Fruit fly (Drosophila melanogaster) whole organism, embryonic: ENCODE measurements around the gene CG1463.

Source experiments
- Adf1 ChIP-seq: fragments of 200-800 bp; sonication (Bioruptor generic); IDR thresholded peaks from 2 replicates; pipeline ENCODE4 v1.3.6; 2022; ENCODE audit warnings: missing biosample characterization, missing genetic modification characterization
- B-H1 ChIP-seq: fragments of 200-800 bp; sonication (Bioruptor generic); IDR thresholded peaks from 3 replicates; pipeline ENCODE4 v1.3.6; 2022; ENCODE audit warnings: missing biosample characterization, missing genetic modification characterization
- B-H2 ChIP-seq: fragments of 200-800 bp; sonication (Bioruptor generic); optimal IDR thresholded peaks from 2 replicates; lab custom pipeline; 2018; ENCODE audit warnings: missing biosample characterization, mild to moderate bottlenecking, missing genetic modification characterization
- CG10147 ChIP-seq: fragments of 200-800 bp; sonication (Bioruptor generic); optimal IDR thresholded peaks from 2 replicates; lab custom pipeline; 2019; ENCODE audit warnings: missing biosample characterization, mild to moderate bottlenecking, missing genetic modification characterization, moderate library complexity
- CG10274 ChIP-seq: fragments of 200-800 bp; sonication (Bioruptor generic); optimal IDR thresholded peaks from 3 replicates; lab custom pipeline; 2017; ENCODE audit warnings: missing biosample characterization, mild to moderate bottlenecking, missing genetic modification characterization
- CG11093 ChIP-seq: fragments of 200-800 bp; sonication (Bioruptor generic); IDR thresholded peaks from 3 replicates; pipeline ENCODE4 v1.3.6; 2022; ENCODE audit warnings: missing biosample characterization, missing genetic modification characterization
- CG11723 ChIP-seq: fragments of 200-800 bp; sonication (Bioruptor generic); optimal IDR thresholded peaks from 2 replicates; lab custom pipeline; 2017; ENCODE audit warnings: missing biosample characterization, mild to moderate bottlenecking, missing genetic modification characterization
- CG12299 ChIP-seq: fragments of 200-800 bp; sonication (Bioruptor generic); optimal IDR thresholded peaks from 2 replicates; lab custom pipeline; 2018; ENCODE audit warnings: missing biosample characterization, mild to moderate bottlenecking, missing genetic modification characterization
- CG14441 ChIP-seq: fragments of 200-800 bp; sonication (Bioruptor generic); IDR thresholded peaks from 2 replicates; pipeline ENCODE4 v1.3.6; 2022; ENCODE audit warnings: missing biosample characterization, missing genetic modification characterization
- CG16863 ChIP-seq: fragments of 200-800 bp; sonication (Bioruptor generic); optimal IDR thresholded peaks from 3 replicates; lab custom pipeline; 2016; ENCODE audit warnings: missing biosample characterization, missing genetic modification characterization
- CG1792 ChIP-seq: fragments of 200-800 bp; sonication (Bioruptor generic); optimal IDR thresholded peaks from 2 replicates; lab custom pipeline; 2016; ENCODE audit warnings: missing biosample characterization, missing genetic modification characterization
- CG2199 ChIP-seq: fragments of 200-800 bp; sonication (Bioruptor generic); IDR thresholded peaks from 3 replicates; pipeline ENCODE4 v1.3.6; 2022; ENCODE audit warnings: missing biosample characterization, missing genetic modification characterization
- CG32772 ChIP-seq: fragments of 200-800 bp; sonication (Bioruptor generic); IDR thresholded peaks from 2 replicates; pipeline ENCODE4 v1.3.6; 2022; ENCODE audit warnings: missing biosample characterization, missing genetic modification characterization
- CG34422 ChIP-seq: fragments of 200-800 bp; sonication (Bioruptor generic); IDR thresholded peaks from 3 replicates; pipeline ENCODE4 v1.3.6; 2022; ENCODE audit warnings: missing biosample characterization, missing genetic modification characterization
- CG7372 ChIP-seq: fragments of 200-800 bp; sonication (Bioruptor generic); IDR thresholded peaks from 2 replicates; pipeline ENCODE4 v1.3.6; 2022; ENCODE audit warnings: missing biosample characterization, missing genetic modification characterization
- D19B ChIP-seq: fragments of 200-800 bp; sonication (Bioruptor generic); optimal IDR thresholded peaks from 2 replicates; lab custom pipeline; 2017; ENCODE audit warnings: missing biosample characterization, mild to moderate bottlenecking, missing genetic modification characterization
- Dad ChIP-seq: fragments of 200-800 bp; sonication (Bioruptor generic); optimal IDR thresholded peaks from 3 replicates; lab custom pipeline; 2016; ENCODE audit warnings: missing biosample characterization, missing genetic modification characterization
- Drgx ChIP-seq: fragments of 200-800 bp; sonication (Bioruptor generic); IDR thresholded peaks from 2 replicates; pipeline ENCODE4 v1.3.6; 2022; ENCODE audit warnings: missing biosample characterization, missing genetic modification characterization
- HHEX ChIP-seq: fragments of 200-800 bp; sonication (Bioruptor generic); optimal IDR thresholded peaks from 3 replicates; lab custom pipeline; 2017; ENCODE audit warnings: missing biosample characterization, mild to moderate bottlenecking, missing genetic modification characterization, missing genetic modification reagents
- HLHmδ ChIP-seq: fragments of 200-800 bp; sonication (Bioruptor generic); optimal IDR thresholded peaks from 2 replicates; lab custom pipeline; 2018; ENCODE audit warnings: missing biosample characterization, mild to moderate bottlenecking, missing genetic modification characterization, moderate library complexity
- HmgD ChIP-seq: fragments of 200-800 bp; sonication (Bioruptor generic); optimal IDR thresholded peaks from 3 replicates; lab custom pipeline; 2016; ENCODE audit warnings: missing biosample characterization, missing genetic modification characterization
- Hr78 ChIP-seq, 2 experiments: fragments of 200-800 bp in 1 of 2; fragments of >200 bp in 1 of 2; sonication (Bioruptor generic) in 1 of 2; optimal IDR thresholded peaks; 2 replicates each; lab custom pipeline; 2017 to 2019; ENCODE audit warnings: missing biosample characterization in 2 of 2, missing genetic modification characterization in 2 of 2, mild to moderate bottlenecking in 1 of 2, moderate library complexity in 1 of 2
- NC2β ChIP-seq: fragments of 200-800 bp; sonication (Bioruptor generic); optimal IDR thresholded peaks from 2 replicates; lab custom pipeline; 2016; ENCODE audit warnings: missing biosample characterization, missing genetic modification characterization
- NFAT ChIP-seq: fragments of 200-800 bp; sonication (Bioruptor generic); IDR thresholded peaks from 2 replicates; pipeline ENCODE4 v1.3.6; 2022; ENCODE audit warnings: missing biosample characterization, missing genetic modification characterization
- Nf-YC ChIP-seq: fragments of 200-800 bp; optimal IDR thresholded peaks from 3 replicates; lab custom pipeline; 2019; ENCODE audit warnings: missing biosample characterization, mild to moderate bottlenecking, missing genetic modification characterization, moderate library complexity
- NfI ChIP-seq: fragments of 200-800 bp; sonication (Bioruptor generic); optimal IDR thresholded peaks from 3 replicates; lab custom pipeline; 2018; ENCODE audit warnings: missing biosample characterization, mild to moderate bottlenecking, missing genetic modification characterization, moderate library complexity
- Scr ChIP-seq: fragments of 200-800 bp; sonication (Bioruptor generic); IDR thresholded peaks from 2 replicates; pipeline ENCODE4 v1.3.6; 2022; ENCODE audit warnings: missing biosample characterization, missing genetic modification characterization; ENCODE audit not compliant: partially characterized antibody
- al ChIP-seq: fragments of 200-800 bp; sonication (Bioruptor generic); IDR thresholded peaks from 2 replicates; pipeline ENCODE4 v1.3.6; 2022; ENCODE audit warnings: missing biosample characterization, missing genetic modification characterization
- ara ChIP-seq: fragments of 200-800 bp; sonication (Bioruptor generic); IDR thresholded peaks from 2 replicates; pipeline ENCODE4 v1.3.6; 2022; ENCODE audit warnings: missing biosample characterization, missing genetic modification characterization
- ato ChIP-seq: fragments of 200-800 bp; sonication (Bioruptor generic); IDR thresholded peaks from 2 replicates; pipeline ENCODE4 v1.3.6; 2022; ENCODE audit warnings: missing biosample characterization, missing genetic modification characterization; ENCODE audit not compliant: partially characterized antibody
- bsh ChIP-seq, 2 experiments: fragments of 200-800 bp; sonication (Bioruptor generic); optimal IDR thresholded peaks; 2 replicates each; lab custom pipeline; 2017 to 2018; ENCODE audit warnings: mild to moderate bottlenecking in 2 of 2, missing biosample characterization in 2 of 2, missing genetic modification characterization in 2 of 2, moderate library complexity in 1 of 2
- cg ChIP-seq: fragments of 200-800 bp; sonication (Bioruptor generic); optimal IDR thresholded peaks from 3 replicates; lab custom pipeline; 2019; ENCODE audit warnings: missing biosample characterization, mild to moderate bottlenecking, missing genetic modification characterization, moderate library complexity
- chinmo ChIP-seq: fragments of 200-800 bp; sonication (Bioruptor generic); IDR thresholded peaks from 4 replicates; pipeline ENCODE4 v1.3.6; 2022; ENCODE audit warnings: missing biosample characterization, missing genetic modification characterization; ENCODE audit not compliant: partially characterized antibody
- ci ChIP-seq: fragments of 200-800 bp; sonication (Bioruptor generic); IDR thresholded peaks from 3 replicates; pipeline ENCODE4 v1.3.6; 2022; ENCODE audit warnings: missing biosample characterization, missing genetic modification characterization
- corto ChIP-seq: fragments of 200-800 bp; sonication (Bioruptor generic); optimal IDR thresholded peaks from 2 replicates; lab custom pipeline; 2016; ENCODE audit warnings: missing biosample characterization, mild to moderate bottlenecking, missing genetic modification characterization, moderate library complexity
- eve ChIP-seq, 2 experiments: fragments of >200 bp; optimal IDR thresholded peaks; 2 replicates each; lab custom pipeline; 2017; ENCODE audit warnings: missing biosample characterization in 2 of 2, missing genetic modification characterization in 2 of 2
- fd102C ChIP-seq: fragments of 200-800 bp; sonication (Bioruptor generic); optimal IDR thresholded peaks from 2 replicates; lab custom pipeline; 2018; ENCODE audit warnings: missing biosample characterization, mild to moderate bottlenecking, missing genetic modification characterization, moderate library complexity
- fd96Cb ChIP-seq: fragments of 200-800 bp; sonication (Bioruptor generic); optimal IDR thresholded peaks from 2 replicates; lab custom pipeline; 2018; ENCODE audit warnings: missing biosample characterization, mild to moderate bottlenecking, missing genetic modification characterization, moderate library complexity
- gem ChIP-seq: fragments of 200-800 bp; sonication (Bioruptor generic); optimal IDR thresholded peaks from 2 replicates; lab custom pipeline; 2019; ENCODE audit warnings: missing biosample characterization, mild to moderate bottlenecking, missing genetic modification characterization, moderate library complexity
- grn ChIP-seq: fragments of 200-800 bp; sonication (Bioruptor generic); optimal IDR thresholded peaks from 3 replicates; lab custom pipeline; 2017; ENCODE audit warnings: missing biosample characterization, missing genetic modification characterization
- gsb-n ChIP-seq: fragments of 200-800 bp; sonication (Bioruptor generic); optimal IDR thresholded peaks from 3 replicates; lab custom pipeline; 2018; ENCODE audit warnings: missing biosample characterization, mild to moderate bottlenecking, missing genetic modification characterization
- ken ChIP-seq: fragments of 200-800 bp; sonication (Bioruptor generic); IDR thresholded peaks from 3 replicates; pipeline ENCODE4 v1.3.6; 2022; ENCODE audit warnings: missing biosample characterization, missing genetic modification characterization
- pita ChIP-seq: fragments of 200-800 bp; sonication (Bioruptor generic); optimal IDR thresholded peaks from 2 replicates; lab custom pipeline; 2017; ENCODE audit warnings: missing biosample characterization, mild to moderate bottlenecking, missing genetic modification characterization
- salm ChIP-seq: fragments of 200-800 bp; sonication (Bioruptor generic); optimal IDR thresholded peaks from 2 replicates; lab custom pipeline; 2018; ENCODE audit warnings: missing biosample characterization, mild to moderate bottlenecking, missing genetic modification characterization
- scrt ChIP-seq: fragments of 200-800 bp; sonication (Bioruptor generic); optimal IDR thresholded peaks from 2 replicates; lab custom pipeline; 2018; ENCODE audit warnings: missing biosample characterization, mild to moderate bottlenecking, missing genetic modification characterization, moderate library complexity
- stc ChIP-seq: fragments of 200-800 bp; sonication (Bioruptor generic); IDR thresholded peaks from 2 replicates; pipeline ENCODE4 v1.3.6; 2022; ENCODE audit warnings: missing biosample characterization, missing genetic modification characterization
- trh ChIP-seq: fragments of 200-800 bp; sonication (Bioruptor generic); optimal IDR thresholded peaks from 2 replicates; lab custom pipeline; 2016; ENCODE audit warnings: missing biosample characterization, missing genetic modification characterization
- zen ChIP-seq: fragments of 200-800 bp; sonication (Bioruptor generic); optimal IDR thresholded peaks from 3 replicates; lab custom pipeline; 2018; ENCODE audit warnings: missing biosample characterization, mild to moderate bottlenecking, missing genetic modification characterization, moderate library complexity
- zfh1 ChIP-seq: fragments of 200-800 bp; sonication (Bioruptor generic); IDR thresholded peaks from 3 replicates; pipeline ENCODE4 v1.3.6; 2022; ENCODE audit warnings: missing biosample characterization, missing genetic modification characterization

The CG1463 gene

DNA sequence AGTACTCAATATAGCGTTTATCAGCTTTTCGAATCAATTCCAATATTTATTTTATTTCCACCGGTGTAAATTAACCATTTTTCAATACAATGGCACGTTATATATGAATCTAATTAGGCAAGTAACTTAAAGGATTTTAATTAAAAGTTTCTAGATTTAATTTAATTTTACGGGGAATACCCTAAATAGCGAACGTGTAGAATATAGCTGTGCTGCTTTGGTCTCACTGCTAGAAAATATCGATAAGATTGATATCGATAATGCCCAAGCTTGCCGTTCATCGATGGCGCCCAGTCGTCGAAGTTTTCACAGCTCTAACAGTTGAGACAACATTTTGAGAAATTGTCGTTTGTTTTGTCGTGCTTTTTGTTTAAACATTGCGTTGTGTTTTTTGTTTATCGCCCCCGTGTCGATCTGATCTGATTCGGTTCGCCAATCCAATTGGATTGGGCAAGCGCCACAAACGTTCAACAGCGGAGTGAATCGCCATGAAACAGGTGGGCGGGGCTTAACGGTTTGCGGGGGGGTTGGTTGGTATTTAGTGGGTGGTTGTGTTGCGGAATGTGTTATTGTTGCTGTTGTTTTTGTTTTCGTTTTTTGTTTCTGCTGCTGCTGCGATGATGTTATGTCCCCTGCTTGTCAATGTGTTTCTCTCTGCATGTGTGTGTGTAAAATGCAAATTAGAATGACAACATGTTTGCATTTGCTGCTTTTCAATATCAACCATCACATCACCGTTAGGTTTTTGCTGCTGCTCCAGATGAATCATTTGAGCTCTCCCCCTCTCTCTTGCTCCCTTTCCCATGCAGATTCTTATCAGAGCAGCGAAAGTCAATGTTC is 20.1 kb upstream of the CG1463 start, which contains the start of gene Tomosyn (continued):
- TF ChIP-seq B-H2 (GFP tag; lab: Kevin White, UChicago), result peak; percentile 16
- no peak for TF ChIP-seq Drgx (GFP tag; lab: Robert Waterston, UW)
- TF ChIP-seq ken (GFP tag; lab: Robert Waterston, UW), result peak; percentile 22; the same call in 1 of the 3 replicates
- peak; percentile 12 for TF ChIP-seq CG10147 (GFP tag; lab: Kevin White, UChicago)
- no peak for TF ChIP-seq HLHmδ (GFP tag; lab: Kevin White, UChicago)
- peak; percentile 28 for TF ChIP-seq cg (GFP tag; lab: Kevin White, UChicago)
- TF ChIP-seq HmgD (GFP tag; lab: Kevin White, UChicago), result no peak
- no peak for TF ChIP-seq CG14441 (GFP tag; lab: Robert Waterston, UW)
- no peak for TF ChIP-seq CG7372 (GFP tag; lab: Robert Waterston, UW)
- no peak for TF ChIP-seq Dad (GFP tag; lab: Kevin White, UChicago)
- peak; percentile 7 for TF ChIP-seq NfI (GFP tag; lab: Kevin White, UChicago)
- TF ChIP-seq CG11723 (GFP tag; lab: Kevin White, UChicago), result no peak
- TF ChIP-seq HHEX (GFP tag; lab: Kevin White, UChicago), result no peak
- TF ChIP-seq Scr (GFP tag; lab: Robert Waterston, UW), result peak; percentile 77
- TF ChIP-seq pita (GFP tag; lab: Kevin White, UChicago), result no peak
- TF ChIP-seq corto, result no peak
- TF ChIP-seq grn (GFP tag; lab: Kevin White, UChicago), result peak; percentile 12
- TF ChIP-seq al (GFP tag; lab: Robert Waterston, UW), result no peak
- TF ChIP-seq B-H1 (GFP tag; lab: Robert Waterston, UW), result no peak
- TF ChIP-seq CG1792 (GFP tag; lab: Kevin White, UChicago), result no peak
- peak; percentile 41; the same call in 2 of the 3 replicates for TF ChIP-seq ci (GFP tag; lab: Robert Waterston, UW)
- no peak for TF ChIP-seq gsb-n
- TF ChIP-seq Hr78 (GFP tag; optimal IDR thresholded peaks at IDR 0.05; lab: Kevin White, UChicago), result no peak
- peak; percentile 67 for TF ChIP-seq ato (GFP tag; lab: Robert Waterston, UW)
- TF ChIP-seq eve (GFP tag; optimal IDR thresholded peaks at IDR 0.05; lab: Kevin White, UChicago), result no peak
- no peak for TF ChIP-seq CG2199 (GFP tag; lab: Robert Waterston, UW)
- peak; percentile 84 for TF ChIP-seq scrt (GFP tag; lab: Kevin White, UChicago)
- TF ChIP-seq CG12299 (tag; lab: Kevin White, UChicago), result peak; percentile 26
- TF ChIP-seq D19B, result no peak
- peak; percentile 52 for TF ChIP-seq NC2β (GFP tag; lab: Kevin White, UChicago)
- TF ChIP-seq gem (tag; lab: Kevin White, UChicago), result peak; percentile 69
- peak; percentile 67; the same call in 2 of the 4 replicates for TF ChIP-seq chinmo (GFP tag; lab: Robert Waterston, UW)
- no peak for TF ChIP-seq salm (tag; lab: Kevin White, UChicago)
- no peak for TF ChIP-seq zfh1 (GFP tag; lab: Robert Waterston, UW)
- 0 out of 2 replicates have a peak, but pooled peaks have one; percentile 11 for TF ChIP-seq ara (GFP tag; lab: Robert Waterston, UW)
- TF ChIP-seq CG34422 (GFP tag; lab: Robert Waterston, UW), result no peak
- no peak for TF ChIP-seq fd102C (GFP tag; lab: Kevin White, UChicago)
- no peak for TF ChIP-seq Adf1 (GFP tag; lab: Robert Waterston, UW)
- TF ChIP-seq stc (GFP tag; lab: Robert Waterston, UW), result no peak
- no peak for TF ChIP-seq trh (GFP tag; lab: Kevin White, UChicago)
- no peak for TF ChIP-seq CG10274 (GFP tag; lab: Kevin White, UChicago)
- peak in 1 of 2 experiments; percentile 58 for TF ChIP-seq bsh (GFP tag; optimal IDR thresholded peaks at IDR 0.05; lab: Kevin White, UChicago)
- TF ChIP-seq zen (tag; lab: Kevin White, UChicago), result peak; percentile 20
- TF ChIP-seq NFAT (GFP tag; lab: Robert Waterston, UW), result no peak
- TF ChIP-seq CG16863 (GFP tag; lab: Kevin White, UChicago), result peak; percentile 18
- no peak for TF ChIP-seq CG32772 (GFP tag; lab: Robert Waterston, UW)
- peak; percentile 53 for TF ChIP-seq Nf-YC (tag; lab: Kevin White, UChicago)
- TF ChIP-seq CG11093 (GFP tag; lab: Robert Waterston, UW), result no peak
- TF ChIP-seq fd96Cb, result peak; percentile 14
